Fruit fly (Drosophila melanogaster) whole organism, embryonic: ENCODE results near the gene CG12241.

Experiments
- Awh ChIP-seq: fragments of 200-800 bp; sonication (Bioruptor generic); IDR thresholded peaks from 2 replicates; pipeline ENCODE4, ENCODE4 v1.3.6; 2022; ENCODE audit warnings: missing biosample characterization, missing genetic modification characterization
- CG13287 ChIP-seq: fragments of 200-800 bp; sonication (Bioruptor generic); IDR thresholded peaks from 2 replicates; pipeline ENCODE4 v1.3.6; 2022; ENCODE audit warnings: missing biosample characterization, missing genetic modification characterization; ENCODE audit not compliant: partially characterized antibody
- CG13296 ChIP-seq: fragments of 200-800 bp; sonication (Bioruptor generic); optimal IDR thresholded peaks from 3 replicates; lab custom pipeline; 2018; ENCODE audit warnings: missing biosample characterization, mild to moderate bottlenecking, missing genetic modification characterization
- CG14860 ChIP-seq: fragments of 200-800 bp; sonication (Bioruptor generic); IDR thresholded peaks from 3 replicates; pipeline ENCODE4 v1.3.6; 2022; ENCODE audit warnings: missing biosample characterization, missing genetic modification characterization; ENCODE audit not compliant: partially characterized antibody
- CG1529 ChIP-seq: fragments of 200-800 bp; sonication (Bioruptor generic); optimal IDR thresholded peaks from 3 replicates; lab custom pipeline; 2018; ENCODE audit warnings: missing biosample characterization, missing genetic modification characterization
- CG1602 ChIP-seq: fragments of 200-800 bp; sonication (Bioruptor generic); optimal IDR thresholded peaks from 3 replicates; lab custom pipeline; 2016; ENCODE audit warnings: missing biosample characterization, missing genetic modification characterization
- CG16813 ChIP-seq: fragments of 200-800 bp; sonication (Bioruptor generic); IDR thresholded peaks from 3 replicates; pipeline ENCODE4 v1.3.6; 2022; ENCODE audit warnings: missing biosample characterization, missing genetic modification characterization; ENCODE audit not compliant: partially characterized antibody
- CG17829 ChIP-seq: fragments of 200-800 bp; optimal IDR thresholded peaks from 2 replicates; lab custom pipeline; 2019; ENCODE audit warnings: missing biosample characterization, mild to moderate bottlenecking, missing genetic modification characterization, moderate library complexity
- CG2712 ChIP-seq: fragments of 200-800 bp; optimal IDR thresholded peaks from 3 replicates; lab custom pipeline; 2019; ENCODE audit warnings: missing biosample characterization, mild to moderate bottlenecking, missing genetic modification characterization, moderate library complexity
- CG30020 ChIP-seq: fragments of 200-800 bp; optimal IDR thresholded peaks from 2 replicates; lab custom pipeline; 2019; ENCODE audit warnings: missing biosample characterization, mild to moderate bottlenecking, missing genetic modification characterization, moderate library complexity
- CG33213 ChIP-seq: fragments of 200-800 bp; sonication (Bioruptor generic); optimal IDR thresholded peaks from 3 replicates; lab custom pipeline; 2016; ENCODE audit warnings: missing biosample characterization, missing genetic modification characterization
- CG34224 ChIP-seq: fragments of 200-800 bp; sonication (Bioruptor generic); IDR thresholded peaks from 3 replicates; pipeline ENCODE4 v1.3.6; 2022; ENCODE audit warnings: missing biosample characterization, missing genetic modification characterization; ENCODE audit not compliant: partially characterized antibody
- CG4360 ChIP-seq: fragments of 200-800 bp; sonication (Bioruptor generic); IDR thresholded peaks from 2 replicates; pipeline ENCODE4 v1.3.6; 2022; ENCODE audit warnings: missing biosample characterization, missing genetic modification characterization
- CG4854 ChIP-seq: fragments of 200-800 bp; sonication (Bioruptor generic); optimal IDR thresholded peaks from 2 replicates; lab custom pipeline; 2016; ENCODE audit warnings: missing biosample characterization, missing genetic modification characterization, inconsistent platforms
- CG6813 ChIP-seq: fragments of 200-800 bp; sonication (Bioruptor generic); optimal IDR thresholded peaks from 2 replicates; lab custom pipeline; 2017; ENCODE audit warnings: missing biosample characterization, missing genetic modification characterization, mild to moderate bottlenecking, moderate library complexity, missing genetic modification reagents
- CG7786 ChIP-seq: fragments of 200-800 bp; sonication (Bioruptor generic); optimal IDR thresholded peaks from 2 replicates; lab custom pipeline; 2016; ENCODE audit warnings: missing biosample characterization, missing genetic modification characterization
- CG7963 ChIP-seq: fragments of 200-800 bp; sonication (Bioruptor generic); IDR thresholded peaks from 3 replicates; pipeline ENCODE4 v1.3.6; 2022; ENCODE audit warnings: missing biosample characterization, missing genetic modification characterization; ENCODE audit not compliant: partially characterized antibody
- CG9797 ChIP-seq: fragments of 200-800 bp; sonication (Bioruptor generic); optimal IDR thresholded peaks from 3 replicates; lab custom pipeline; 2018; ENCODE audit warnings: missing biosample characterization, mild to moderate bottlenecking, missing genetic modification characterization
- CG9817 ChIP-seq: fragments of 200-800 bp; sonication (Bioruptor generic); optimal IDR thresholded peaks from 2 replicates; lab custom pipeline; 2018; ENCODE audit warnings: missing biosample characterization, mild to moderate bottlenecking, missing genetic modification characterization, moderate library complexity
- CrebB ChIP-seq: fragments of 200-800 bp; sonication (Bioruptor generic); optimal IDR thresholded peaks from 3 replicates; lab custom pipeline; 2018; ENCODE audit warnings: missing biosample characterization, mild to moderate bottlenecking, missing genetic modification characterization
- Dbx ChIP-seq: fragments of 200-800 bp; sonication (Bioruptor generic); IDR thresholded peaks from 3 replicates; pipeline ENCODE4 v1.3.6; 2022; ENCODE audit warnings: missing biosample characterization, missing genetic modification characterization
- Ets97D ChIP-seq: fragments of 200-800 bp; sonication (Bioruptor generic); optimal IDR thresholded peaks from 3 replicates; lab custom pipeline; 2016; ENCODE audit warnings: missing biosample characterization, missing genetic modification characterization
- Fer2 ChIP-seq: fragments of 200-800 bp; sonication (Bioruptor generic); optimal IDR thresholded peaks from 2 replicates; lab custom pipeline; 2018; ENCODE audit warnings: missing biosample characterization, mild to moderate bottlenecking, missing genetic modification characterization, moderate library complexity
- HmgZ ChIP-seq: fragments of 200-800 bp; sonication (Bioruptor generic); optimal IDR thresholded peaks from 2 replicates; lab custom pipeline; 2018; ENCODE audit warnings: missing biosample characterization, mild to moderate bottlenecking, missing genetic modification characterization
- Hmr ChIP-seq: fragments of 200-800 bp; sonication (Bioruptor generic); optimal IDR thresholded peaks from 3 replicates; lab custom pipeline; 2017; ENCODE audit warnings: mild to moderate bottlenecking, missing biosample characterization, missing genetic modification reagents, missing genetic modification characterization
- MBD-R2 ChIP-seq: fragments of 200-800 bp; sonication (Bioruptor generic); IDR thresholded peaks from 2 replicates; pipeline ENCODE4 v1.3.6; 2022; ENCODE audit warnings: missing biosample characterization, missing genetic modification characterization
- Ravus ChIP-seq: fragments of 200-800 bp; sonication (Bioruptor generic); IDR thresholded peaks from 2 replicates; pipeline ENCODE4 v1.3.6; 2022; ENCODE audit warnings: missing biosample characterization, missing genetic modification characterization
- Sry-δ ChIP-seq: fragments of 200-800 bp; sonication (Bioruptor generic); optimal IDR thresholded peaks from 2 replicates; lab custom pipeline; 2016; ENCODE audit warnings: missing biosample characterization, missing genetic modification characterization
- ato ChIP-seq: fragments of 200-800 bp; sonication (Bioruptor generic); IDR thresholded peaks from 2 replicates; pipeline ENCODE4 v1.3.6; 2022; ENCODE audit warnings: missing biosample characterization, missing genetic modification characterization; ENCODE audit not compliant: partially characterized antibody
- bbx ChIP-seq: fragments of 200-800 bp; sonication (Bioruptor generic); IDR thresholded peaks from 2 replicates; pipeline ENCODE4 v1.3.6; 2022; ENCODE audit warnings: missing biosample characterization, missing genetic modification characterization; ENCODE audit not compliant: partially characterized antibody
- crol ChIP-seq: fragments of 200-800 bp; sonication (Bioruptor generic); IDR thresholded peaks from 2 replicates; pipeline ENCODE4 v1.3.6; 2022; ENCODE audit warnings: missing biosample characterization, missing genetic modification characterization
- crp ChIP-seq, 2 experiments: fragments of 200-800 bp; sonication (Bioruptor generic); optimal IDR thresholded peaks; 2 replicates in 1 of 2; 3 replicates in 1 of 2; lab custom pipeline; 2017; ENCODE audit warnings: missing biosample characterization in 2 of 2, missing genetic modification characterization in 2 of 2, mild to moderate bottlenecking in 1 of 2, moderate library complexity in 1 of 2
- dan ChIP-seq: fragments of 200-800 bp; sonication (Bioruptor generic); IDR thresholded peaks from 2 replicates; pipeline ENCODE4 v1.3.6; 2022; ENCODE audit warnings: missing biosample characterization, missing genetic modification characterization
- danr ChIP-seq: fragments of 200-800 bp; sonication (Bioruptor generic); IDR thresholded peaks from 2 replicates; pipeline ENCODE4 v1.3.6; 2022; ENCODE audit warnings: missing biosample characterization, missing genetic modification characterization
- grn ChIP-seq: fragments of 200-800 bp; sonication (Bioruptor generic); optimal IDR thresholded peaks from 3 replicates; lab custom pipeline; 2017; ENCODE audit warnings: missing biosample characterization, missing genetic modification characterization
- gt ChIP-seq: fragments of 200-800 bp; sonication (Bioruptor generic); IDR thresholded peaks from 2 replicates; pipeline ENCODE4 v1.3.6; 2022; ENCODE audit warnings: missing biosample characterization, missing genetic modification characterization
- hb ChIP-seq: fragments of 200-800 bp; sonication (Bioruptor generic); IDR thresholded peaks from 3 replicates; pipeline ENCODE4 v1.3.6; 2022; ENCODE audit warnings: missing biosample characterization, missing genetic modification characterization; ENCODE audit not compliant: partially characterized antibody
- hbn ChIP-seq: fragments of 200-800 bp; sonication (Bioruptor generic); IDR thresholded peaks from 2 replicates; pipeline ENCODE4 v1.3.6; 2022; ENCODE audit warnings: missing biosample characterization, missing genetic modification characterization; ENCODE audit not compliant: partially characterized antibody
- her ChIP-seq: fragments of 200-800 bp; sonication (Bioruptor generic); optimal IDR thresholded peaks from 2 replicates; lab custom pipeline; 2016; ENCODE audit warnings: missing biosample characterization, missing genetic modification characterization
- inv ChIP-seq: fragments of 200-800 bp; sonication (Bioruptor generic); IDR thresholded peaks from 2 replicates; pipeline ENCODE4 v1.3.6; 2022; ENCODE audit warnings: missing biosample characterization, missing genetic modification characterization; ENCODE audit not compliant: partially characterized antibody
- knrl ChIP-seq: fragments of 200-800 bp; sonication (Bioruptor generic); IDR thresholded peaks from 3 replicates; pipeline ENCODE4 v1.3.6; 2022; ENCODE audit warnings: missing biosample characterization, missing genetic modification characterization; ENCODE audit not compliant: partially characterized antibody
- lilli ChIP-seq: fragments of 200-800 bp; sonication (Bioruptor generic); optimal IDR thresholded peaks from 3 replicates; lab custom pipeline; 2016; ENCODE audit warnings: missing biosample characterization, missing genetic modification characterization
- lola ChIP-seq, 3 experiments: fragments of >200 bp in 2 of 3; fragments of 200-800 bp in 1 of 3; sonication (Bioruptor generic) in 1 of 3; optimal IDR thresholded peaks; 2 replicates each; lab custom pipeline; 2017 to 2019; ENCODE audit warnings: missing biosample characterization in 3 of 3, missing genetic modification characterization in 3 of 3, mild to moderate bottlenecking in 1 of 3, moderate library complexity in 1 of 3
- nerfin-2 ChIP-seq: fragments of 200-800 bp; sonication (Bioruptor generic); IDR thresholded peaks from 2 replicates; pipeline ENCODE4 v1.3.6; 2022; ENCODE audit warnings: missing biosample characterization, missing genetic modification characterization; ENCODE audit not compliant: partially characterized antibody
- pho ChIP-seq: fragments of 200-800 bp; sonication (Bioruptor generic); optimal IDR thresholded peaks from 2 replicates; lab custom pipeline; 2016; ENCODE audit warnings: missing biosample characterization, missing genetic modification characterization
- sens ChIP-seq: fragments of 200-800 bp; sonication (Bioruptor generic); peaks from one replicate; lab custom pipeline; 2016; ENCODE audit warnings: missing biosample characterization, missing genetic modification characterization
- shn ChIP-seq: fragments of 200-800 bp; sonication (Bioruptor generic); optimal IDR thresholded peaks from 3 replicates; lab custom pipeline; 2016; ENCODE audit warnings: missing biosample characterization, missing genetic modification characterization
- slp2 ChIP-seq: fragments of 200-800 bp; sonication (Bioruptor generic); optimal IDR thresholded peaks from 2 replicates; lab custom pipeline; 2016; ENCODE audit warnings: missing biosample characterization, missing genetic modification characterization
- wek ChIP-seq: fragments of 200-800 bp; sonication (Bioruptor generic); optimal IDR thresholded peaks from 3 replicates; lab custom pipeline; 2018; ENCODE audit warnings: missing biosample characterization, mild to moderate bottlenecking, missing genetic modification characterization, moderate library complexity

CG12241 gene

dm6 chr3R:15225279-15225730, 6.2 kb downstream of the CG12241 start, which contains the start of the genes CG31344 and Caf1-55 (continued):
- TF ChIP-seq Fer2 (no peak), CG17829 (peak; percentile 34), CG4360 (GFP tag; lab: Robert Waterston, UW) (no peak), pho (peak; percentile 51), hbn (GFP tag; lab: Robert Waterston, UW) (peak; percentile 79), CG4854 (no peak), wek (GFP tag; lab: Kevin White, UChicago) (no peak), gt (no peak), shn (no peak), Sry-δ (GFP tag; lab: Kevin White, UChicago) (peak; percentile 97), CG14860 (GFP tag; lab: Robert Waterston, UW) (peak; percentile 61; the same call in 2 of the 3 replicates), CrebB (tag; lab: Kevin White, UChicago) (peak; percentile 2), Dbx (no peak), grn (GFP tag; lab: Kevin White, UChicago) (peak; percentile 31), CG9797 (GFP tag; lab: Kevin White, UChicago) (peak; percentile 91), Ets97D (GFP tag; lab: Kevin White, UChicago) (peak; percentile 66), slp2 (GFP tag; lab: Kevin White, UChicago) (no peak), hb (GFP tag; lab: Robert Waterston, UW) (peak; percentile 61; the same call in 1 of the 3 replicates), sens (GFP tag; lab: Kevin White, UChicago) (peak; percentile 70), lilli (GFP tag; lab: Kevin White, UChicago) (peak; percentile 37), CG9817 (tag; lab: Kevin White, UChicago) (no peak), HmgZ (tag; lab: Kevin White, UChicago) (peak; percentile 68), inv (GFP tag; lab: Robert Waterston, UW) (peak; percentile 58; the same call in 1 of the 2 replicates), CG16813 (peak; percentile 71), CG13287 (GFP tag; lab: Robert Waterston, UW) (peak; percentile 92), dan (GFP tag; lab: Robert Waterston, UW) (no peak), CG34224 (peak; percentile 78), crp (GFP tag; optimal IDR thresholded peaks at IDR 0.05; lab: Kevin White, UChicago) (peak in 1 of 2 experiments; percentile 40), Awh (no peak), MBD-R2 (GFP tag; lab: Robert Waterston, UW) (peak; percentile 82), Hmr (GFP tag; lab: Kevin White, UChicago) (no peak), CG30020 (tag; lab: Kevin White, UChicago) (peak; percentile 56), ato (GFP tag; lab: Robert Waterston, UW) (0 out of 2 replicates have a peak, but pooled peaks have one; percentile 19), CG7786 (GFP tag; lab: Kevin White, UChicago) (peak; percentile 17), bbx (GFP tag; lab: Robert Waterston, UW) (peak; percentile 84), nerfin-2 (GFP tag; lab: Robert Waterston, UW) (peak; percentile 83), CG33213 (GFP tag; lab: Kevin White, UChicago) (peak; percentile 20), CG2712 (tag; lab: Kevin White, UChicago) (peak; percentile 42), CG7963 (GFP tag; lab: Robert Waterston, UW) (peak; percentile 79; the same call in 2 of the 3 replicates), CG6813 (GFP tag; lab: Kevin White, UChicago) (no peak), danr (GFP tag; lab: Robert Waterston, UW) (no peak), CG13296 (no peak), crol (GFP tag; lab: Robert Waterston, UW) (no peak), lola (GFP tag; optimal IDR thresholded peaks at IDR 0.05; lab: Kevin White, UChicago) (no peak), CG1602 (GFP tag; lab: Kevin White, UChicago) (peak; percentile 0), knrl (peak; percentile 79), CG1529 (GFP tag; lab: Kevin White, UChicago) (no peak), Ravus (GFP tag; lab: Robert Waterston, UW) (no peak), her (GFP tag; lab: Kevin White, UChicago) (no peak)
